Fruit fly (Drosophila melanogaster) ovary, adult (tissue): ENCODE measurements around the gene Vha100-1.

ENCODE experiments used
- CG17801 ChIP-seq: fragments of 200-800 bp; optimal IDR thresholded peaks from 2 replicates; lab custom pipeline; 2019; ENCODE audit warnings: missing biosample characterization, mild to moderate bottlenecking, missing genetic modification characterization, moderate library complexity; ENCODE audit not compliant: partially characterized antibody

Gene Vha100-1

DNA sequence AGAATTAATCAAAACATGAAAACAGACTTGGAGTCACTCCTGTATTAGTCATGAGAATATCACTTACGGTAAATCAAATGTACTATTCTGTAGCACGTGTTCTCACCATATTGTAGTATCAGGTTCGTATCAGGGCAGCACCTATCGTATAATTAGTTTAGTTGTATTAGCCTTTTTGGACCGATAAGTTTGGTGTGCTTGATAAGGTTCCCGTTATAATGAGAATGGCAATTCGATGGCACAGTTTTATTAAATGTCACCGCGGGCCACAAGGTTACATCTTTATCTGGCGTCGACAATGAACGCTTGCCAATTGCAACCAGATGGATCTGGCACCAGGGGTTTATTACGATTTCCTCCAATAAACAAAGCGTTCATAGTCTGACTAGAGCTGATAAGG, 27.7 kb downstream of the Vha100-1 start:
- no peak for TF ChIP-seq CG17801 (GFP tag; lab: Kevin White, UChicago)

DNA sequence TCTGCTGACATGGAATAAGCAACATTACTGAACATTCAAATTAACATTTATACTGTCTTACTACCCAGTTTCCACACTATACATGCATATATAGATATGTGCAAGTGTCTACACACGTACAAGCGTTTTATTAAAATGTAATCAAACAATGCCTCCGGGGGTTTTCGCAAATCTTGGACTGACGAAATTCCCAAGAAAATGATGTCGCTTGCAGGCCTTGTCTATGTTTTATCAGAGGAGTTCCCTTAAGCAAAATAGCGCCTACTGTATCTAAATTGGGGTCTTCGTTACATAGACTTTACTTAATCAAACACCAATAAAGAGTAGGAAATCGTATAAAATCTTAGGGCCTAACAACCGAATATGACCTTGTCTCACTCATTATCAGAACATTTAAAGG, 28.6 kb downstream of the Vha100-1 start:
- TF ChIP-seq CG17801 (GFP tag; lab: Kevin White, UChicago) = no peak

dm6 chr3R:29164930-29165693, 34.1 kb downstream of the Vha100-1 start, which contains the start of gene CG11898:
Gene CG11898 (plus strand): TSS chr3R:29165643.
- TF ChIP-seq CG17801 (GFP tag; lab: Kevin White, UChicago) = no peak
